Worm (Caenorhabditis elegans) whole organism, midembryonic: ENCODE measurements around the gene C43C3.4.

ENCODE experiments used
- T22C8.4 ChIP-seq: fragments of 200-800 bp; sonication (Bioruptor generic); IDR thresholded peaks from 2 replicates; pipeline ENCODE4 v1.3.6; 2022; ENCODE audit warnings: missing genetic modification characterization, missing compliant biosample characterization
- cog-1 ChIP-seq: sonication (generic microtip); optimal IDR thresholded peaks from 2 replicates; lab custom pipeline; 2016; ENCODE audit warnings: missing genetic modification characterization, missing compliant biosample characterization
- flt-1 ChIP-seq: fragments of 200-800 bp; sonication (Bioruptor generic); IDR thresholded peaks from 2 replicates; pipeline ENCODE4 v1.3.6; 2022; ENCODE audit warnings: missing genetic modification characterization, missing compliant biosample characterization
- klf-2 ChIP-seq: fragments of 200-800 bp; sonication (Bioruptor generic); conservative IDR thresholded peaks from 2 replicates; pipeline ENCODE4 v1.3.6; 2022; ENCODE audit warnings: missing genetic modification reagents, missing genetic modification characterization, missing compliant biosample characterization
- ref-1 ChIP-seq: fragments of 200-800 bp; sonication (Bioruptor generic); conservative IDR thresholded peaks from 2 replicates; pipeline ENCODE4 v1.3.6; 2022; ENCODE audit warnings: missing genetic modification reagents, missing genetic modification characterization, missing compliant biosample characterization
- tab-1 ChIP-seq: fragments of 200-800 bp; sonication (Bioruptor generic); IDR thresholded peaks from 2 replicates; pipeline ENCODE4 v1.3.6; 2022; ENCODE audit warnings: missing genetic modification characterization, missing compliant biosample characterization
- ztf-23 ChIP-seq: fragments of 200-800 bp; sonication (Bioruptor generic); IDR thresholded peaks from 2 replicates; pipeline ENCODE4 v1.3.6; 2022; ENCODE audit warnings: missing genetic modification reagents, missing genetic modification characterization, missing compliant biosample characterization
- ztf-29 ChIP-seq: fragments of 200-800 bp; sonication (Bioruptor generic); IDR thresholded peaks from 2 replicates; pipeline ENCODE4 v1.3.6; 2022; ENCODE audit warnings: missing genetic modification reagents, missing genetic modification characterization, missing compliant biosample characterization

DNA sequence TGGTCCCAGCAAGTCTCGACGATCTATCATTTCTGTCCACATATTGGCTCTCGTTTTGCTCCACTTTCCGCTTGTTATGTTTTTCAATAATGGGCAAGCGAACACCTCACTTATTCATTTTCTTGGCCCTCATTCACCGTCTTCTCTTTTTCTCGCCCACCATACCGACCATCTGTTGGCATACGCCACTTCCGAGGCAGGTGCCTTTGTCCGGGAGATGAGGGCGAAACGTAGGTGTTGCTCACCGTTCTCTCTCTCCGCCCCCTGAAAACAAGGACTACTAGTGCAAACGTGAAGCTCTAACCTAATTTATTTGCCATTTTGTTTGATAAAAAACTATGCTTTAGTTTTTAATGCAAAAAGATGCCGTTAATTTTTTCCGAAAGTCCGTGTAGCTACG lies 23.0 kb upstream of the C43C3.4 start:
- TF ChIP-seq tab-1 (GFP tag; lab: Robert Waterston, UW) (no peak), flt-1 (GFP tag; lab: Robert Waterston, UW) (no peak), ref-1 (GFP tag; lab: Robert Waterston, UW) (no peak), T22C8.4 (GFP tag; lab: Robert Waterston, UW) (no peak), ztf-29 (GFP tag; lab: Robert Waterston, UW) (no peak), ztf-23 (GFP tag; lab: Robert Waterston, UW) (no peak), klf-2 (no peak), cog-1 (tag; lab: Kevin White, UChicago) (no peak)
